Fruit fly (Drosophila melanogaster) whole organism, embryonic: ENCODE measurements around the gene elgi.
A peak's percentile ranks its signal among the peaks of the same experiment; 100 is the strongest.

ENCODE experiments used
- ATbp ChIP-seq: fragments of 200-800 bp; sonication (Bioruptor generic); optimal IDR thresholded peaks from 2 replicates; lab custom pipeline; 2017; ENCODE audit warnings: missing biosample characterization, mild to moderate bottlenecking, missing genetic modification characterization, missing genetic modification reagents
- Abd-B ChIP-seq: fragments of 200-800 bp; sonication (Bioruptor generic); optimal IDR thresholded peaks from 2 replicates; lab custom pipeline; 2018; ENCODE audit warnings: missing biosample characterization, mild to moderate bottlenecking, missing genetic modification characterization, moderate library complexity
- Atf6 ChIP-seq: fragments of 200-800 bp; sonication (Bioruptor generic); IDR thresholded peaks from 2 replicates; pipeline ENCODE4 v1.3.6; 2022; ENCODE audit warnings: missing biosample characterization, missing genetic modification characterization
- CG10366 ChIP-seq: fragments of 200-800 bp; sonication (Bioruptor generic); IDR thresholded peaks from 2 replicates; pipeline ENCODE4 v1.3.6; 2022; ENCODE audit warnings: missing biosample characterization, missing genetic modification characterization
- CG12299 ChIP-seq: fragments of 200-800 bp; sonication (Bioruptor generic); optimal IDR thresholded peaks from 2 replicates; lab custom pipeline; 2018; ENCODE audit warnings: missing biosample characterization, mild to moderate bottlenecking, missing genetic modification characterization
- CG14667 ChIP-seq: fragments of 200-800 bp; sonication (Bioruptor generic); IDR thresholded peaks from 2 replicates; pipeline ENCODE4 v1.3.6; 2022; ENCODE audit warnings: missing biosample characterization, missing genetic modification characterization
- CG18011 ChIP-seq: fragments of 200-800 bp; sonication (Bioruptor generic); optimal IDR thresholded peaks from 2 replicates; lab custom pipeline; 2017; ENCODE audit warnings: missing biosample characterization, missing genetic modification characterization, mild to moderate bottlenecking, moderate library complexity, missing genotype
- CG2120 ChIP-seq: fragments of 200-800 bp; sonication (Bioruptor generic); optimal IDR thresholded peaks from 3 replicates; lab custom pipeline; 2016; ENCODE audit warnings: missing biosample characterization, missing genetic modification characterization
- CG2202 ChIP-seq: fragments of 200-800 bp; sonication (Bioruptor generic); optimal IDR thresholded peaks from 2 replicates; lab custom pipeline; 2018; ENCODE audit warnings: missing biosample characterization, mild to moderate bottlenecking, missing genetic modification characterization
- CG2875 ChIP-seq: fragments of 200-800 bp; sonication (Bioruptor generic); optimal IDR thresholded peaks from 2 replicates; lab custom pipeline; 2017; ENCODE audit warnings: missing biosample characterization, mild to moderate bottlenecking, missing genetic modification characterization, missing genetic modification reagents
- CG2889 ChIP-seq: fragments of 200-800 bp; sonication (Bioruptor generic); IDR thresholded peaks from 3 replicates; pipeline ENCODE4 v1.3.6; 2022; ENCODE audit warnings: missing biosample characterization, missing genetic modification characterization
- CG31388 ChIP-seq: fragments of 200-800 bp; sonication (Bioruptor generic); optimal IDR thresholded peaks from 2 replicates; lab custom pipeline; 2016; ENCODE audit warnings: missing biosample characterization, missing genetic modification characterization
- CG31441 ChIP-seq: fragments of 200-800 bp; sonication (Bioruptor generic); IDR thresholded peaks from 2 replicates; pipeline ENCODE4 v1.3.6; 2022; ENCODE audit warnings: missing biosample characterization, missing genetic modification characterization
- CG32532 ChIP-seq: fragments of 200-800 bp; sonication (Bioruptor generic); IDR thresholded peaks from 2 replicates; pipeline ENCODE4 v1.3.6; 2022; ENCODE audit warnings: missing biosample characterization, missing genetic modification characterization
- CG7839 ChIP-seq: fragments of 200-800 bp; sonication (Bioruptor generic); optimal IDR thresholded peaks from 3 replicates; lab custom pipeline; 2018; ENCODE audit warnings: missing biosample characterization, mild to moderate bottlenecking, missing genetic modification characterization, moderate library complexity
- CG9437 ChIP-seq: fragments of 200-800 bp; sonication (Bioruptor generic); optimal IDR thresholded peaks from 2 replicates; lab custom pipeline; 2018; ENCODE audit warnings: missing biosample characterization, mild to moderate bottlenecking, missing genetic modification characterization
- CG9727 ChIP-seq: fragments of 200-800 bp; sonication (Bioruptor generic); optimal IDR thresholded peaks from 3 replicates; lab custom pipeline; 2017; ENCODE audit warnings: missing biosample characterization, mild to moderate bottlenecking, missing genetic modification characterization
- Deaf1 ChIP-seq: fragments of 200-800 bp; optimal IDR thresholded peaks from 3 replicates; lab custom pipeline; 2019; ENCODE audit warnings: missing biosample characterization, mild to moderate bottlenecking, missing genetic modification characterization, moderate library complexity
- E2f2 ChIP-seq: fragments of 200-800 bp; sonication (Bioruptor generic); IDR thresholded peaks from 2 replicates; pipeline ENCODE4 v1.3.6; 2022; ENCODE audit warnings: missing biosample characterization, missing genetic modification characterization
- Ets65A ChIP-seq: fragments of 200-800 bp; sonication (Bioruptor generic); peaks from one replicate; lab custom pipeline; 2016; ENCODE audit warnings: missing biosample characterization, missing genetic modification characterization
- Fer3 ChIP-seq: fragments of 200-800 bp; sonication (Bioruptor generic); optimal IDR thresholded peaks from 2 replicates; lab custom pipeline; 2018; ENCODE audit warnings: missing biosample characterization, mild to moderate bottlenecking, missing genetic modification characterization, moderate library complexity
- H2.0 ChIP-seq: fragments of 200-800 bp; sonication (Bioruptor generic); IDR thresholded peaks from 2 replicates; pipeline ENCODE4 v1.3.6; 2022; ENCODE audit warnings: missing biosample characterization, missing genetic modification characterization
- Lpt ChIP-seq: fragments of >200 bp; optimal IDR thresholded peaks from 2 replicates; lab custom pipeline; 2018; ENCODE audit warnings: missing biosample characterization, missing genetic modification characterization
- MBD-R2 ChIP-seq: fragments of 200-800 bp; sonication (Bioruptor generic); IDR thresholded peaks from 2 replicates; pipeline ENCODE4 v1.3.6; 2022; ENCODE audit warnings: missing biosample characterization, missing genetic modification characterization
- MTF-1 ChIP-seq: fragments of 200-800 bp; sonication (Bioruptor generic); optimal IDR thresholded peaks from 2 replicates; lab custom pipeline; 2018; ENCODE audit warnings: missing biosample characterization, mild to moderate bottlenecking, missing genetic modification characterization, borderline replicate concordance
- Med ChIP-seq: fragments of 200-800 bp; sonication (Bioruptor generic); peaks from one replicate; lab custom pipeline; 2016; ENCODE audit warnings: missing biosample characterization, missing genetic modification characterization, mild to moderate bottlenecking, inconsistent platforms, moderate library complexity
- Nf-YC ChIP-seq: fragments of 200-800 bp; optimal IDR thresholded peaks from 3 replicates; lab custom pipeline; 2019; ENCODE audit warnings: missing biosample characterization, mild to moderate bottlenecking, missing genetic modification characterization, moderate library complexity
- Oli ChIP-seq: fragments of 200-800 bp; sonication (Bioruptor generic); optimal IDR thresholded peaks from 2 replicates; lab custom pipeline; 2018; ENCODE audit warnings: missing biosample characterization, mild to moderate bottlenecking, missing genetic modification characterization, moderate library complexity
- Ptx1 ChIP-seq: fragments of 200-800 bp; sonication (Bioruptor generic); IDR thresholded peaks from 2 replicates; pipeline ENCODE4 v1.3.6; 2022; ENCODE audit warnings: missing biosample characterization, missing genetic modification characterization
- Ssrp ChIP-seq: fragments of 200-800 bp; sonication (Bioruptor generic); optimal IDR thresholded peaks from 2 replicates; lab custom pipeline; 2018; ENCODE audit warnings: missing biosample characterization, mild to moderate bottlenecking, missing genetic modification characterization, moderate library complexity
- Xrp1 ChIP-seq: fragments of 200-800 bp; sonication (Bioruptor generic); IDR thresholded peaks from 2 replicates; pipeline ENCODE4 v1.3.6; 2022; ENCODE audit warnings: missing biosample characterization, missing genetic modification characterization
- al ChIP-seq: fragments of 200-800 bp; sonication (Bioruptor generic); IDR thresholded peaks from 2 replicates; pipeline ENCODE4 v1.3.6; 2022; ENCODE audit warnings: missing biosample characterization, missing genetic modification characterization
- az2 ChIP-seq: fragments of 200-800 bp; sonication (Bioruptor generic); optimal IDR thresholded peaks from 3 replicates; lab custom pipeline; 2016; ENCODE audit warnings: missing biosample characterization, missing genetic modification characterization
- cas ChIP-seq: fragments of 200-800 bp; sonication (Bioruptor generic); IDR thresholded peaks from 2 replicates; pipeline ENCODE4 v1.3.6; 2022; ENCODE audit warnings: missing biosample characterization, missing genetic modification characterization
- cato ChIP-seq: fragments of 200-800 bp; sonication (Bioruptor generic); optimal IDR thresholded peaks from 2 replicates; lab custom pipeline; 2016; ENCODE audit warnings: missing biosample characterization, missing genetic modification characterization, borderline replicate concordance
- caup ChIP-seq: fragments of 200-800 bp; sonication (Bioruptor generic); optimal IDR thresholded peaks from 3 replicates; lab custom pipeline; 2017; ENCODE audit warnings: missing biosample characterization, mild to moderate bottlenecking, missing genetic modification characterization, moderate library complexity; ENCODE audit not compliant: severe bottlenecking
- corto ChIP-seq: fragments of 200-800 bp; sonication (Bioruptor generic); optimal IDR thresholded peaks from 2 replicates; lab custom pipeline; 2016; ENCODE audit warnings: missing biosample characterization, mild to moderate bottlenecking, missing genetic modification characterization, moderate library complexity
- fd3F ChIP-seq: fragments of 200-800 bp; sonication (Bioruptor generic); optimal IDR thresholded peaks from 2 replicates; lab custom pipeline; 2018; ENCODE audit warnings: missing biosample characterization, mild to moderate bottlenecking, missing genetic modification characterization, moderate library complexity
- grau ChIP-seq: fragments of 200-800 bp; optimal IDR thresholded peaks from 3 replicates; lab custom pipeline; 2019; ENCODE audit warnings: missing biosample characterization, mild to moderate bottlenecking, missing genetic modification characterization, moderate library complexity
- klu ChIP-seq: fragments of 200-800 bp; sonication (Bioruptor generic); IDR thresholded peaks from 2 replicates; pipeline ENCODE4 v1.3.6; 2022; ENCODE audit warnings: missing biosample characterization, missing genetic modification characterization
- lilli ChIP-seq: fragments of 200-800 bp; sonication (Bioruptor generic); optimal IDR thresholded peaks from 3 replicates; lab custom pipeline; 2016; ENCODE audit warnings: missing biosample characterization, missing genetic modification characterization
- nau ChIP-seq: fragments of 200-800 bp; sonication (Bioruptor generic); optimal IDR thresholded peaks from 3 replicates; lab custom pipeline; 2017; ENCODE audit warnings: missing biosample characterization, mild to moderate bottlenecking, missing genetic modification characterization, missing genetic modification reagents
- phol ChIP-seq: fragments of 200-800 bp; sonication (Bioruptor generic); optimal IDR thresholded peaks from 3 replicates; lab custom pipeline; 2018; ENCODE audit warnings: missing biosample characterization, mild to moderate bottlenecking, missing genetic modification characterization, moderate library complexity
- pita ChIP-seq: fragments of 200-800 bp; sonication (Bioruptor generic); optimal IDR thresholded peaks from 2 replicates; lab custom pipeline; 2017; ENCODE audit warnings: missing biosample characterization, mild to moderate bottlenecking, missing genetic modification characterization
- pnt ChIP-seq: fragments of 200-800 bp; sonication (Bioruptor generic); optimal IDR thresholded peaks from 3 replicates; lab custom pipeline; 2016; ENCODE audit warnings: missing biosample characterization, missing genetic modification characterization
- pum ChIP-seq: fragments of 200-800 bp; sonication (Bioruptor generic); optimal IDR thresholded peaks from 2 replicates; lab custom pipeline; 2016; ENCODE audit warnings: missing biosample characterization, missing genetic modification characterization
- ro ChIP-seq: fragments of 200-800 bp; sonication (Bioruptor generic); IDR thresholded peaks from 2 replicates; pipeline ENCODE4 v1.3.6; 2022; ENCODE audit warnings: missing biosample characterization, missing genetic modification characterization
- salm ChIP-seq: fragments of 200-800 bp; sonication (Bioruptor generic); optimal IDR thresholded peaks from 2 replicates; lab custom pipeline; 2018; ENCODE audit warnings: missing biosample characterization, mild to moderate bottlenecking, missing genetic modification characterization
- so ChIP-seq: fragments of 200-800 bp; sonication (Bioruptor generic); IDR thresholded peaks from 3 replicates; pipeline ENCODE4 v1.3.6; 2022; ENCODE audit warnings: missing biosample characterization, missing genetic modification characterization
- tio ChIP-seq: fragments of 200-800 bp; sonication (Bioruptor generic); optimal IDR thresholded peaks from 2 replicates; lab custom pipeline; 2017; ENCODE audit warnings: missing biosample characterization, missing genetic modification characterization, inconsistent platforms
- wor ChIP-seq: fragments of 200-800 bp; sonication (Bioruptor generic); IDR thresholded peaks from 2 replicates; pipeline ENCODE4 v1.3.6; 2022; ENCODE audit warnings: missing biosample characterization, missing genetic modification characterization

The elgi gene

dm6 chr3L:15940823-15941222 is 15.5 kb upstream of the elgi start (continued):
- TF ChIP-seq fd3F (no peak), pita (GFP tag; lab: Kevin White, UChicago) (no peak), lilli (GFP tag; lab: Kevin White, UChicago) (peak; percentile 44), CG31388 (GFP tag; lab: Kevin White, UChicago) (peak; percentile 48), ATbp (peak; percentile 72), salm (tag; lab: Kevin White, UChicago) (peak; percentile 0), Xrp1 (peak; percentile 74), CG9437 (peak; percentile 41), phol (tag; lab: Kevin White, UChicago) (peak; percentile 48), CG7839 (tag; lab: Kevin White, UChicago) (peak; percentile 72), CG10366 (GFP tag; lab: Robert Waterston, UW) (peak; percentile 65), tio (GFP tag; lab: Kevin White, UChicago) (peak; percentile 24), CG2889 (GFP tag; lab: Robert Waterston, UW) (0 out of 3 replicates have a peak, but pooled peaks have one; percentile 41), CG32532 (GFP tag; lab: Robert Waterston, UW) (peak; percentile 24; the same call in 1 of the 2 replicates), MTF-1 (GFP tag; lab: Kevin White, UChicago) (peak; percentile 4), Atf6 (peak; percentile 40; the same call in 1 of the 2 replicates), ro (GFP tag; lab: Robert Waterston, UW) (peak; percentile 47; the same call in 1 of the 2 replicates), caup (peak; percentile 6), Abd-B (GFP tag; lab: Kevin White, UChicago) (peak; percentile 56), CG2202 (tag; lab: Kevin White, UChicago) (no peak), Lpt (GFP tag; lab: Kevin White, UChicago) (no peak), Deaf1 (peak; percentile 7), Fer3 (tag; lab: Kevin White, UChicago) (peak; percentile 11), CG18011 (GFP tag; lab: Kevin White, UChicago) (no peak), wor (peak; percentile 70), corto (GFP tag; lab: Kevin White, UChicago) (peak; percentile 47), nau (GFP tag; lab: Kevin White, UChicago) (peak; percentile 53), so (GFP tag; lab: Robert Waterston, UW) (peak; percentile 50; the same call in 1 of the 3 replicates), CG31441 (GFP tag; lab: Robert Waterston, UW) (peak; percentile 75), Nf-YC (tag; lab: Kevin White, UChicago) (peak; percentile 5), E2f2 (peak; percentile 40; the same call in 1 of the 2 replicates), CG14667 (GFP tag; lab: Robert Waterston, UW) (peak; percentile 24; the same call in 1 of the 2 replicates), CG9727 (GFP tag; lab: Kevin White, UChicago) (peak; percentile 15), cas (no peak), Med (GFP tag; lab: Kevin White, UChicago) (peak; percentile 88), H2.0 (GFP tag; lab: Robert Waterston, UW) (0 out of 2 replicates have a peak, but pooled peaks have one; percentile 36), CG2120 (peak; percentile 15), MBD-R2 (GFP tag; lab: Robert Waterston, UW) (no peak), az2 (GFP tag; lab: Kevin White, UChicago) (peak; percentile 69), cato (GFP tag; lab: Kevin White, UChicago) (peak; percentile 31), Ptx1 (GFP tag; lab: Robert Waterston, UW) (peak; percentile 74), grau (peak; percentile 65), CG2875 (GFP tag; lab: Kevin White, UChicago) (peak; percentile 72), Ssrp (no peak), pum (GFP tag; lab: Kevin White, UChicago) (peak; percentile 17), klu (GFP tag; lab: Robert Waterston, UW) (0 out of 2 replicates have a peak, but pooled peaks have one; percentile 15), Ets65A (GFP tag; lab: Kevin White, UChicago) (peak; percentile 94), al (GFP tag; lab: Robert Waterston, UW) (0 out of 2 replicates have a peak, but pooled peaks have one; percentile 19), Oli (tag; lab: Kevin White, UChicago) (peak; percentile 79), CG12299 (tag; lab: Kevin White, UChicago) (no peak), pnt (GFP tag; lab: Kevin White, UChicago) (peak; percentile 7)
